Worm (Caenorhabditis elegans) whole organism, L4/young adult: ENCODE results near the gene nhr-97.

Experiments used
- W03F9.2 ChIP-seq: fragments of 150-350 bp; optimal IDR thresholded peaks from 2 replicates; lab custom pipeline; 2014; ENCODE audit warnings: missing biosample characterization, missing genetic modification characterization
- dao-5 ChIP-seq: sonication (generic microtip); optimal IDR thresholded peaks from 2 replicates; lab custom pipeline; 2016; ENCODE audit warnings: missing genotype, missing genetic modification characterization, moderate library complexity, missing compliant biosample characterization
- him-1 ChIP-seq: sonication (generic microtip); optimal IDR thresholded peaks from 2 replicates; lab custom pipeline; 2016; ENCODE audit warnings: missing genotype, missing genetic modification reagents, missing genetic modification characterization, missing compliant biosample characterization

nhr-97 gene

DNA sequence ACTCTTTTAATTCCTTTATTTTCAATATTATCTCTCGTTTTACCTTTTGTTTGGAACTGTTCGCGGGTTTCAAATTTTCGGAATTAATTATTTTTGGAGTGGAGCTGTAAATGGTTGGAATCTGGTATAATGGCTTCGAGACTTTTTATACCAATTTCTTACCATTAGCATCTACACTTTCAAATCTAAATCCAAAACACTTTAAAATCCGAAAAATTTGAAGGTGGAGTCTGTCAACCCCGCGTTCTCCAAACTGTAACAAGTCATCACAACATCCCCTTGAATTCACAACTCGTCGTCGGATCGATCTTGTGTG, at the start of gene nhr-97:
Gene nhr-97, plus strand, starts transcription at position 217 of the 316 bp plus-strand sequence.
- TF ChIP-seq dao-5 (tag; lab: Kevin White, UChicago) (no peak), him-1 (tag; lab: Kevin White, UChicago) (no peak), W03F9.2 (tag; lab: Kevin White, UChicago) (no peak)

DNA sequence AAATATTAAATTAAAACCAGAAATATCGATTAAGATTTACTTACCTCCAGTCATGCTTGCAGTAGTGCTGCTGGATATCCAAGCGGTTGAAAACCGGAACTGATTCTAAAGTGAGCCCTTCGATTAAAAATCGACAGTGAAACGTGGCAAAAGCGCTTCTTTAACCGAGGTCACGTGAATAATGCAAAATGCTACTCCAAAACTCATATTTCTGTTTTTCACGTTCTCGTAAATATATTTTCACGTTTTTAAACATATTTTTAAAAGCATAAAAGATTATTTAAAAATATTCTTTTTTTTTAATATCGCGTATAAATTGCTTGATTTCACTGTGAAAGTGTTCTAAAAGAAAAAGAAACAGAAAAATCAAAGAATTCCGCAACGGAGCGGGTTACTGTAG, 48.2 kb upstream of the nhr-97 start, which contains the start of gene ant-1.3:
Gene ant-1.3, minus strand, starts transcription at position 101 of the 400 bp plus-strand sequence.
- no peak for TF ChIP-seq him-1 (tag; lab: Kevin White, UChicago)
- TF ChIP-seq dao-5 (tag; lab: Kevin White, UChicago), result no peak
- TF ChIP-seq W03F9.2 (tag; lab: Kevin White, UChicago), result no peak

DNA sequence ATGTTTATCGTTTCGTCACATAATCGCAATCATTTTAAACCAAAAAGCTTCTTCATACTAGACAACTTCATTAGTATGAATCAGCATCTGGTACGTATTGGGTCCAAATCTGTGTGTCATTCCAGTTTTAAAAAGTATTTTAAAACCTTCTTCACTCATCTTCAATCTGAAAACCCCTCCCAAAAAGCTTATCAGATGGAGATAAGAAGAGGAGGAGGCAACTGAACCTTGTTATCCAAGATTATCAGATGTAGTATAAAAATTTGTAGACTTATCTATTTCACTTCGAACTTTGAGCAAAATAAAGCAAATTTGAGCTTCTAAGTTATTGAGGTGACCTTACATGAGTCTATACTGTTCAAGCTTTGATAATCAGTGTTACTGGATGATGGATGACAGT, 47.6 kb upstream of the nhr-97 start, which contains the start of gene nhr-38:
Gene nhr-38, plus strand, starts transcription at position 301 of the 400 bp plus-strand sequence.
- TF ChIP-seq dao-5 (tag; lab: Kevin White, UChicago), result no peak
- TF ChIP-seq W03F9.2 (tag; lab: Kevin White, UChicago), result no peak
- no peak for TF ChIP-seq him-1 (tag; lab: Kevin White, UChicago)

DNA sequence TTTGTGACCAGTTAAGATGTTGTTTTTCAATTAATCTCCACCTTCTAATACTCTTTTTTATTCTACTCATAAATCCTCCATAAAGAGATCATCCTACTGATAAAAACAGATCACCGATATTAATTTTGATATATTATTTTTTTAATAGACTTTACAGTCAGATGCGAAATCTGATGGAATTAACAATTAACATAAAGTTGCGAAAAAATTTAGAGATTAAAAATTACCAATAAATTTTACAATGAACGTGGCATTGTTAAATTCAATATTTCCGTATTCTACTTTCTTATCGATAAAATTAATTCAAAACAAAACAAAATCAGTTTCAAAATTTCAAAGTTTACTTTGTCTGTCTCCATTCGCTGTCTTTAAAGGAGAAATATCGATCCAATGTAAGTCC, 44.7 kb upstream of the nhr-97 start, which contains the start of gene K01H12.4:
Gene K01H12.4, plus strand, starts transcription at position 301 of the 400 bp plus-strand sequence.
- no peak for TF ChIP-seq dao-5 (tag; lab: Kevin White, UChicago)
- no peak for TF ChIP-seq him-1 (tag; lab: Kevin White, UChicago)
- TF ChIP-seq W03F9.2 (tag; lab: Kevin White, UChicago), result no peak

DNA sequence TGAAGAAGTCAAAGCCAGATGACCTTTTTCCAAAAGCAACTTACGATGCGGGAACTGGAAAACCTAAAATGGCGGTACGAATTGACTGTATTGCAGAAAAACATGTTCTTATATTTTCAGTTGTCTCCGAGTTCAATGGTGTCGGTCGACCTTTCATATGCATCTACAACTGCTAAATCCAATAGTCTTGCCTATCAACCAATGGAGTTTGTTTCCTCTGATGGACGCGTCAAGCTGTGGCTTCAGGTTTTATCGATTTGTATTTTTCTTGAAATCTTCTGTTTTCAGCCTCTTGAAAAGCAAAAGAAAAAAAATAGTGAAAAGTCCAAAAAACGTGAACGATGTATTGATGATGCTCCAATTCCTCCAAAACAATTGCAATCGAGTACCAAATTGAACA, 43.2 kb upstream of the nhr-97 start:
- no peak for TF ChIP-seq W03F9.2 (tag; lab: Kevin White, UChicago)
- no peak for TF ChIP-seq him-1 (tag; lab: Kevin White, UChicago)
- no peak for TF ChIP-seq dao-5 (tag; lab: Kevin White, UChicago)

DNA sequence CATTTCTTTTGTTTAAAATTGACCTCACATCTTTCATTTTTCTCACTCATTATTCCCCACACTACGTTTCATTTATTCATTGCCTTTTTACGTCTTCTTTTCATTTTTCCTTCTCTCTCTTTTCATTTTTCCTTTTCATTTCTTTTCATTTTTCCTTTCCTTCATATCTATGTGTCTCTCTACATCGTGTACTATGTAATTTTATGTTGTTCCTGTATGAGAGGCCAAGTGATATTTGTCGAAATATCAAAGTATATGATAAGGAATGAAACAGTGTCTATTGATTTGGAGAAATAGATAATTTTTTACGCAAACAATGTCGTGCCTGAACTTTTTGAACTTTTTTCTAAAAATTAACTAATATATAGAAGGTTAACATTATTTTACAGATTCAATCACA, 41.0 kb upstream of the nhr-97 start:
- TF ChIP-seq W03F9.2 (tag; lab: Kevin White, UChicago) (no peak), dao-5 (tag; lab: Kevin White, UChicago) (no peak), him-1 (tag; lab: Kevin White, UChicago) (no peak)

DNA sequence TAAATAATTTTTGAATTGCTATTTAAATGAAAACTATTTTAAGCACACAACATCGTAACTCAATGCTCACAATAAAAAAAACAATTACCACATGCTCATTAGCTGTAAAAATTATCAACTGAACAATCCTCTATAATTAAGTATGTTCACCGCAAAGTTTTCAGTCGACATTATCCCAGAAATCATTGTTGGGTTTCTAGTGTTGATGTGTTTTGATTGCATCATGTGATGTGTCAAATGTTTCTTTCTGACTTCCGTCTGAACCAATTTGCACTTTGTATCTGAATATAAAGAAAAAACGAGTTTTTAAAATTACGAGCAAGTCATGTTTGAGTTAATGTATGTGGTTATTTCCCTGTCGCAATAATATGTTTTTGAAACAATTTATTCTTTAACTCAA, 39.6 kb upstream of the nhr-97 start:
- TF ChIP-seq him-1 (tag; lab: Kevin White, UChicago), result no peak
- no peak for TF ChIP-seq W03F9.2 (tag; lab: Kevin White, UChicago)
- no peak for TF ChIP-seq dao-5 (tag; lab: Kevin White, UChicago)

DNA sequence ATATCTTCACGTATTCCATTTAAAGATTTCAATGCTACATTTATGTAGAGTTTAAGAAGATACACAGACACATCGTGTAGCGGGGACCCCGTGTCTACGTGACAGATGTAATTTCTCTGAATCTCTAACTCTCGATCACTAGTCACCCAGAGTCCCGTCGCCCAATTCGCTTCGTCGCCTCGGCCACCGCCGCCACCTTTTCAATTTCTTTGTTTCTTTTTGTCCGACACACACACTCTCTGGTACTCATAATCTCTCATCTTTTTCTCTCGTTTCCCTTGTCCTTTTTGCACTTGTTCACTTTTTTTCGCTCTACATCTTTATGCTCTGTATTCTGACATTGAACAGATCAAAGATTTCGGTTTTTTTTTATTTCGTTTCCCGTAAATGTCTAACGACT, 39.0 kb upstream of the nhr-97 start:
- TF ChIP-seq dao-5 (tag; lab: Kevin White, UChicago) (no peak), him-1 (tag; lab: Kevin White, UChicago) (no peak), W03F9.2 (tag; lab: Kevin White, UChicago) (peak; percentile 25)

DNA sequence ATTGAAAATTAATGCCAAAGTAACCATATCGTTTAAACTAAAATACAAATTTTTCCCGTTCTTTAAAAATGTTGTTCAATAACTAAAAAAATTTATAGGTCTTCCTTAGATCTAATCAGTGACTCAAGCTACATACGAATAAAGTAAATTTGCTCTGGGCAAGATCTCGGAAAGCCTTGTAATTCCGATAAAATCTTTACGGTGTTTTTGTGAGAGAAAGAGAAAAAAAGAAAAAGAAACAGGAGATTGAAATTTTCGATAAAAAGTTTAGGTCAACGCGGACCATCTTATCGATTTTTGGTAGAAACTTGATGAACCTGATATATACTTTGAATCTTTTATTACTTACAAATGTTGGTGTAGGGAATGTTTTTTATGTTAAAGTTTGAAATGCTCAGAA, 34.3 kb upstream of the nhr-97 start:
- TF ChIP-seq W03F9.2 (tag; lab: Kevin White, UChicago), result no peak
- TF ChIP-seq dao-5 (tag; lab: Kevin White, UChicago), result no peak
- no peak for TF ChIP-seq him-1 (tag; lab: Kevin White, UChicago)

DNA sequence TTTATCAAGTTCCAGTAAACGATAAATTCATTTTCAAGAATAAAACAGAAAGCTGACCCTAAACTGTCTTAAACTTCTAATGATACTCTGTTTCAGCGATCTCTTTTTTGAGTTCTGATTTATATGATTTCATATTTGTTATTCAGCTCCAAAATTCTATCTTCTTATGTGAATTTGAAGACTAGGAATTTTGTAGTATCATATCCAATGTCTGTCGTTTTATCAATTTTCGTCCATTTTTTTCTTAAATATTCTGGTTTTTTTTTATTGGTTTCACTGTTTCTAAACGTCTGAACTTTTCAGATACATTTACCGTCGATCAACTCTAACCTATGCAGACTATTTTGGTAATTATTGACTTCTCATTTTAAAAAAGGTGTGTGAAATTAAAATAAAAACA, 32.5 kb upstream of the nhr-97 start, which contains the start of the genes nhr-138 and C28D4.18:
Gene nhr-138, plus strand, starts transcription at position 304 of the 400 bp plus-strand sequence.
Gene C28D4.18, plus strand, starts transcription at position 333 of the 400 bp plus-strand sequence.
- TF ChIP-seq dao-5 (tag; lab: Kevin White, UChicago), result no peak
- no peak for TF ChIP-seq him-1 (tag; lab: Kevin White, UChicago)
- no peak for TF ChIP-seq W03F9.2 (tag; lab: Kevin White, UChicago)

DNA sequence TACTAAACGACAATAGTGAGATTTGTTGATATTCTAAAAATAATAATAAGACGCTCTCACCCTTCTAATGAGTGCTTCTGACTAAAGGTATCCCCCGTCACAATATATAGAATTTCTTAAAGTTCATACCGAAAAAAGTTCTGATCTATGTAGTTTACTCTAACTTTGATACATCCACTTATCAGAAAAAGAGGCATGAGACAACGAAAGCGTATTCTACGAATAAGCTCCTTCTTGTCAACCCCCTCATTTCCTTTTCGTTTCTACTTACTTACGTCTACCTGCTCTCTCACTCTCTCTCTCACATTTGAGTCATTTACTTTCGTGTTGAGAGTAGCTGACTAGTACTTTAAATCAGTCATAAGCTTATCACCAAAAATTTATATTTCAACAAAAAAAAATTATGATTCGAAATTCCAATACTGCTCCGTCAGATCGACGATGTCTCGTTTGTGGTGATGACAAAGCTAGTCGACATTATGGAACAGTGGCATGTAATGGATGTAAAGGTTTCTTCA, 31.9 kb upstream of the nhr-97 start:
- no peak for TF ChIP-seq W03F9.2 (tag; lab: Kevin White, UChicago)
- no peak for TF ChIP-seq dao-5 (tag; lab: Kevin White, UChicago)
- TF ChIP-seq him-1 (tag; lab: Kevin White, UChicago), result no peak

DNA sequence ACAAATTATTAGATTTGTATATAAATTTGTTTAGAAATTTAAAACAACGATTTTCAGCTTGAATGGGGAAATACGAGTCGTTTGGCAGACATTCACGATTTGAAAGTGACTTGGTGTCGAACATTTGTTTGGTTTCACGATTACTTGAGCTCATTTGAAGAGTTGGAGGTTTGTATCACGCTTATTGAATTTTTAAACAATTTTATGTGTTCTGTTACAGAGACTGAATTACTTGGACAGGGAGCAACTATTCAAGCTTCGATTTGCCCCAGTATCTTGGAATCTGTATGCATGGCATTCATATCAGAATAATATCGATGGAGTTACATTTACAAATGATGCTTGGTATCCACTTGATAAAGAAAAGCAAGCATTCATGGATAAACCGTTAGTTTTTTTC, 30.2 kb upstream of the nhr-97 start:
- no peak for TF ChIP-seq W03F9.2 (tag; lab: Kevin White, UChicago)

DNA sequence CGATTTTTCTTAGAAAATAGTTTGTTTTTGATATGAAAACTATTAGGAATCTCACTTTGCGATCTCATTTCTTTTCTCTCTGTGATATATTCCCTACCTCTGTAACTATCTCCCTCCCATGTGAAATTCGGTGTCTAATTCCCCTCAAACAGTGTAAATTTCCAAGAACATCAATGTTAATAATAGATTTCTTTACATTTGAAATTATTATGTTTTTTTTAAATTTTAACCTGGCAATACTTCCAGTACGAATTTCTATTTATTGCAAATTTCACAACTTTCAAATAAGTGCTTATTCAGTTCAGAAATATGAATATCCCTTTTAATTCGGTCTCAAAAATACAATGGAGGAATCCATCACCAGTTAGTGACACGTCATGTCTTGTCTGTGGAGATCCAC, 29.1 kb upstream of the nhr-97 start, which contains the start of gene nhr-100:
Gene nhr-100, plus strand, starts transcription at position 301 of the 400 bp plus-strand sequence.
- no peak for TF ChIP-seq him-1 (tag; lab: Kevin White, UChicago)
- no peak for TF ChIP-seq dao-5 (tag; lab: Kevin White, UChicago)
- TF ChIP-seq W03F9.2 (tag; lab: Kevin White, UChicago), result no peak

DNA sequence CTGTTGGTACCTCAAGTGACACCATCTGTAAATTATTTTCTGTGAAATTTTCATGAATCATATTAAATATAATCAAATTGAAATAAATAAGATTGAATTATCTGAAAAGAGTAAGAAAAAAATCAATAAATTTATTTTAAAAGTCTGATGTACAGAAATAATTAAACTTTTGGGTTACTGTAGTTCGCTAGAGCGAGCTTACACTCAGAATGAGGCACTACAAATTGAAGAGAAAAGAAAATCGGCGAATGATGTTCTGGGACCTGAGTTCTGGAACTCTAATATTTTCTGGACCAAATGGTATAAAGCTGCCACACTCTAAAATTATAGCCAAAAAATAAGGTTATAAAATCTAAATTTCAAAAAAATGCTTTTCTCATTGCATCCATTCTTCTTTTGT, 23.5 kb upstream of the nhr-97 start:
- TF ChIP-seq W03F9.2 (tag; lab: Kevin White, UChicago) (peak; percentile 5), dao-5 (tag; lab: Kevin White, UChicago) (no peak)
